Worm (Caenorhabditis elegans): ENCODE results near the gene F58F12.3.

DNA sequence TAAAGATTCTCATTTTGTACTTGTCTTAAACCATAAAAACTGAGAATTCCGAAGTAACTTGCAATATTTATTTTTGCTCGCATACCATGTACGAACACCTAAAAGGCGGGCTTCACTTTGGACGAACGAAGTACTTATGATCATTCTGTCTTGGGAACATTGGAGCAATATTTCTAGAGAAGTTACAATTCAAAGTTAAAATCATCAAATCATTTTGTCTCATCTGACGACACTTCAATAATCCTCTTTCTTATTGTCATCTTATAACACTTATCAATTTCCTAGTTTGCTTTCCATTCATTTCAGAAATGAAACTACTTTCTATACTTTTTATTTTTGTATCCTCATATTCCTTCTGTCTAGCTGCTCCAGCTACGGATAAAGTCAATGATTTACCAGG is 24.4 kb downstream of the F58F12.3 start, which contains the start of gene ctsa-4.1:
- no peak for TF ChIP-seq unc-86 (tag; optimal IDR thresholded peaks at IDR 0.05)
- TF ChIP-seq lim-6 (tag; optimal IDR thresholded peaks at IDR 0.05), result no peak
- TF ChIP-seq tbx-2 (tag; optimal IDR thresholded peaks at IDR 0.05), result no peak
- no peak for TF ChIP-seq fkh-10 (GFP tag; optimal IDR thresholded peaks at IDR 0.05)
- no peak for TF ChIP-seq elt-2 (tag; optimal IDR thresholded peaks at IDR 0.05)
- TF ChIP-seq F13H6.1 (tag; optimal IDR thresholded peaks at IDR 0.05), result no peak
- TF ChIP-seq K02D7.2 (tag; optimal IDR thresholded peaks at IDR 0.05), result no peak
- TF ChIP-seq ceh-24 (tag; optimal IDR thresholded peaks at IDR 0.05), result no peak
- no peak for TF ChIP-seq eyg-1 (tag; optimal IDR thresholded peaks at IDR 0.05)

Data from whole organism, late embryonic.